Worm (Caenorhabditis elegans) whole organism, L1 larva: ENCODE measurements around the gene mnr-1.

ENCODE experiments used
- aha-1 ChIP-seq: fragments of 150-350 bp; optimal IDR thresholded peaks from 2 replicates; lab custom pipeline; 2014; ENCODE audit warnings: missing biosample characterization, missing genetic modification characterization
- alr-1 ChIP-seq: fragments of 200-800 bp; sonication (Bioruptor generic); optimal IDR thresholded peaks from 2 replicates; lab custom pipeline; 2018; ENCODE audit warnings: borderline replicate concordance, mild to moderate bottlenecking, missing genetic modification characterization, missing compliant biosample characterization
- aly-2 ChIP-seq: fragments of 150-350 bp; optimal IDR thresholded peaks from 2 replicates; lab custom pipeline; 2014; ENCODE audit warnings: missing biosample characterization, missing genetic modification characterization
- blmp-1 ChIP-seq: fragments of 150-350 bp; optimal IDR thresholded peaks from 2 replicates; lab custom pipeline; 2014; ENCODE audit warnings: missing biosample characterization, missing genetic modification characterization
- ceh-8 ChIP-seq: fragments of 200-800 bp; sonication (Bioruptor generic); optimal IDR thresholded peaks from 2 replicates; lab custom pipeline; 2018; ENCODE audit warnings: mild to moderate bottlenecking, missing genetic modification characterization, moderate library complexity, missing compliant biosample characterization
- ceh-82 ChIP-seq, 3 experiments: fragments of 150-350 bp in 1 of 3; sonication (generic microtip) in 2 of 3; optimal IDR thresholded peaks; 2 replicates each; lab custom pipeline; 2014 to 2017; ENCODE audit warnings: missing biosample characterization in 3 of 3, missing genetic modification characterization in 3 of 3
- ces-1 ChIP-seq: fragments of 150-350 bp; optimal IDR thresholded peaks from 2 replicates; lab custom pipeline; 2014; ENCODE audit warnings: missing biosample characterization, missing genetic modification reagents, missing genetic modification characterization
- dpl-1 ChIP-seq, 3 experiments: fragments of 150-350 bp in 2 of 3; sonication (generic microtip) in 1 of 3; optimal IDR thresholded peaks; 2 replicates each; lab custom pipeline; 2014 to 2017; ENCODE audit warnings: missing biosample characterization in 3 of 3, missing genetic modification characterization in 3 of 3, missing genetic modification reagents in 3 of 3
- dsc-1 ChIP-seq: sonication (generic microtip); optimal IDR thresholded peaks from 2 replicates; lab custom pipeline; 2016; ENCODE audit warnings: mild to moderate bottlenecking, missing genetic modification characterization, missing compliant biosample characterization
- efl-1 ChIP-seq, 4 experiments: fragments of 150-350 bp; optimal IDR thresholded peaks in 3 of 4; peaks in 1 of 4; 1 replicate in 1 of 4; 2 replicates in 3 of 4; lab custom pipeline; 2014; ENCODE audit warnings: missing biosample characterization in 2 of 4, missing genetic modification characterization in 2 of 4, missing genetic modification reagents in 2 of 4
- efl-3 ChIP-seq: fragments of 200-800 bp; sonication (Bioruptor generic); optimal IDR thresholded peaks from 2 replicates; lab custom pipeline; 2018; ENCODE audit warnings: mild to moderate bottlenecking, missing genetic modification characterization, missing compliant biosample characterization
- elt-2 ChIP-seq: sonication (generic microtip); optimal IDR thresholded peaks from 2 replicates; lab custom pipeline; 2016; ENCODE audit warnings: missing genetic modification characterization, mild to moderate bottlenecking, inconsistent platforms, missing compliant biosample characterization, missing genetic modification reagents
- fkh-10 ChIP-seq: sonication (generic microtip); optimal IDR thresholded peaks from 2 replicates; lab custom pipeline; 2017; ENCODE audit warnings: missing biosample characterization, missing genetic modification reagents, missing genetic modification characterization
- fkh-8 ChIP-seq: sonication (generic microtip); optimal IDR thresholded peaks from 2 replicates; lab custom pipeline; 2016; ENCODE audit warnings: mild to moderate bottlenecking, missing genetic modification characterization, missing compliant biosample characterization
- fos-1 ChIP-seq: fragments of 150-350 bp; optimal IDR thresholded peaks from 2 replicates; lab custom pipeline; 2014; ENCODE audit warnings: missing biosample characterization, missing genetic modification characterization
- hlh-4 ChIP-seq: sonication (generic microtip); optimal IDR thresholded peaks from 2 replicates; lab custom pipeline; 2016; ENCODE audit warnings: mild to moderate bottlenecking, missing genetic modification characterization, missing compliant biosample characterization
- irx-1 ChIP-seq: sonication (generic microtip); optimal IDR thresholded peaks from 2 replicates; lab custom pipeline; 2016; ENCODE audit warnings: missing genetic modification characterization, missing compliant biosample characterization
- lin-14 ChIP-seq: fragments of 200-800 bp; sonication (Bioruptor generic); optimal IDR thresholded peaks from 2 replicates; lab custom pipeline; 2018; ENCODE audit warnings: mild to moderate bottlenecking, missing genetic modification characterization, moderate library complexity, missing compliant biosample characterization
- lin-35 ChIP-seq, 2 experiments: fragments of 150-350 bp; optimal IDR thresholded peaks; 2 replicates each; lab custom pipeline; 2014; ENCODE audit warnings: missing biosample characterization in 2 of 2, missing genetic modification characterization in 2 of 2, missing genetic modification reagents in 2 of 2
- mdl-1 ChIP-seq, 2 experiments: fragments of 150-350 bp; optimal IDR thresholded peaks; 2 replicates each; lab custom pipeline; 2014 to 2017; ENCODE audit warnings: missing biosample characterization in 2 of 2, missing genetic modification characterization in 2 of 2, inconsistent platforms in 1 of 2
- mef-2 ChIP-seq: fragments of 150-350 bp; optimal IDR thresholded peaks from 2 replicates; lab custom pipeline; 2014; ENCODE audit warnings: missing biosample characterization, missing genetic modification characterization
- mep-1 ChIP-seq: fragments of 150-350 bp; optimal IDR thresholded peaks from 2 replicates; lab custom pipeline; 2014; ENCODE audit warnings: missing biosample characterization, missing genetic modification characterization
- nhr-11 ChIP-seq: fragments of 150-350 bp; optimal IDR thresholded peaks from 2 replicates; lab custom pipeline; 2014; ENCODE audit warnings: missing biosample characterization, missing genetic modification characterization
- nhr-19 ChIP-seq: fragments of 200-800 bp; sonication (Bioruptor generic); conservative IDR thresholded peaks from 2 replicates; pipeline ENCODE4 v1.3.6; 2022; ENCODE audit warnings: missing genetic modification characterization, missing compliant biosample characterization
- nhr-28 ChIP-seq: fragments of 150-350 bp; optimal IDR thresholded peaks from 2 replicates; lab custom pipeline; 2014; ENCODE audit warnings: missing biosample characterization, missing genetic modification characterization
- nhr-77 ChIP-seq: fragments of 150-350 bp; optimal IDR thresholded peaks from 2 replicates; lab custom pipeline; 2014; ENCODE audit warnings: missing biosample characterization, missing genetic modification characterization
- nhr-90 ChIP-seq: sonication (generic microtip); optimal IDR thresholded peaks from 2 replicates; lab custom pipeline; 2016; ENCODE audit warnings: mild to moderate bottlenecking, missing genetic modification characterization, missing compliant biosample characterization; ENCODE audit not compliant: poor library complexity
- pax-3 ChIP-seq: fragments of 200-800 bp; sonication (Bioruptor generic); optimal IDR thresholded peaks from 2 replicates; lab custom pipeline; 2018; ENCODE audit warnings: mild to moderate bottlenecking, missing genetic modification characterization, moderate library complexity, missing compliant biosample characterization
- pqm-1 ChIP-seq: sonication (generic microtip); optimal IDR thresholded peaks from 3 replicates; lab custom pipeline; 2017; ENCODE audit warnings: missing biosample characterization, missing genetic modification characterization
- skn-1 ChIP-seq: fragments of 150-350 bp; optimal IDR thresholded peaks from 2 replicates; lab custom pipeline; 2014; ENCODE audit warnings: missing biosample characterization, missing genetic modification characterization
- snpc-4 ChIP-seq: fragments of 150-350 bp; optimal IDR thresholded peaks from 2 replicates; lab custom pipeline; 2014; ENCODE audit warnings: missing biosample characterization, missing genetic modification characterization
- snu-23 ChIP-seq: sonication (generic microtip); optimal IDR thresholded peaks from 2 replicates; lab custom pipeline; 2016; ENCODE audit warnings: missing genetic modification characterization, missing compliant biosample characterization
- tlp-1 ChIP-seq: fragments of 150-350 bp; optimal IDR thresholded peaks from 2 replicates; lab custom pipeline; 2014; ENCODE audit warnings: missing biosample characterization, missing genetic modification characterization
- ztf-4 ChIP-seq: fragments of 150-350 bp; optimal IDR thresholded peaks from 2 replicates; lab custom pipeline; 2014; ENCODE audit warnings: missing biosample characterization, missing genetic modification characterization

Gene mnr-1

ce11 chrV:20663736-20664135, 9.3 kb downstream of the mnr-1 start:
- TF ChIP-seq blmp-1 (tag; lab: Kevin White, UChicago) (peak; percentile 74), nhr-28 (tag; lab: Kevin White, UChicago) (no peak)

ce11 chrV:20664930-20665329, 10.5 kb downstream of the mnr-1 start:
- TF ChIP-seq alr-1 (tag; lab: Kevin White, UChicago), result no peak
- TF ChIP-seq blmp-1 (tag; lab: Kevin White, UChicago), result peak; percentile 99
- no peak for TF ChIP-seq aha-1
- no peak for TF ChIP-seq snpc-4 (tag; lab: Kevin White, UChicago)
- TF ChIP-seq mep-1, result no peak
- no peak for TF ChIP-seq nhr-19 (GFP tag; lab: Robert Waterston, UW)

DNA sequence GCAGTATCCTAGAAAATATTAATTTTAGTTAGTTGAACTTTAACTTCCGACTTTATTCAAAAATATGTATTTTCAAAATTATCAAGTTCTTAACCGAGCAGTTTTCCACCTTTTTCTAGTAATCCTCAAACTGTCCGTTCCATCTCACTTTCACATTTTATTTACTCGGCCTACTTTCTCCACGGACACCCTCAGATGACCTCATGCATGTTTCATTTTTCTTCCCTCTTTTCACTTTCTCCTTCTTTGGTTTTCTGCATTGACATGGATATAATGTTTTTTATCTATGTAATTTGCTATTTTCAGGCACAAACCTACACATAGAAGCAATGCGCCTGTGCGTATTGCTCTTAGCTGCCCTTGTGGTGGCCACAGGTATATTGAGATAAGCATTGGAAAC, 12.5 kb downstream of the mnr-1 start, which contains the start of gene mlt-11:
mlt-11 (plus strand) TSS at position 301 of the 400 bp plus-strand sequence.
- peak; percentile 76 for TF ChIP-seq blmp-1 (tag; lab: Kevin White, UChicago)
- TF ChIP-seq elt-2 (tag; lab: Kevin White, UChicago), result no peak

DNA sequence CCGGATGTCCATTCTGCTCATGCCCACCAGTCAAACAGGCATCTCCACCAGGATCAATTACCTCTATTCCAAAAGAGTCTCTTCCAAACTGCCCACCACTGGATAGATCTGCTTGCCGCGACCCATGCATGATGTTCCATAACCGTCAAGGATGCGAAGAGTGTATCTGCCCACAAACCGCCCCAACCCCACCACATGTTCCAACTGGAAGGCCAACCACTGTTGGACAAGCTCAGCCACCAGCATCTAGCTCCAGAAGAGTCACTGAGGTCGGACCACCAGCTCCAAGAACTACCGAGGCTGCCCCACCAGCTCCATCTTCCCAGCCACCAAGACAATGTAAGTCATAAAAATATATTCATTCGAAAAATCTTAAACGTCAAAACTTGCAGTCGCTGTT, 16.2 kb downstream of the mnr-1 start:
- TF ChIP-seq fos-1 (tag; lab: Kevin White, UChicago), result no peak
- TF ChIP-seq efl-1 (optimal IDR thresholded peaks at IDR 0.05; lab: Kevin White, UChicago), result no peak
- TF ChIP-seq efl-1 (GFP tag; optimal IDR thresholded peaks at IDR 0.05 in 1 of 2; lab: Kevin White, UChicago), result peak in 1 of 2 experiments; percentile 73

ce11 chrV:20680189-20680588, 25.7 kb downstream of the mnr-1 start:
- TF ChIP-seq fkh-8 (tag; lab: Kevin White, UChicago), result peak; percentile 31
- no peak for TF ChIP-seq nhr-90 (tag; lab: Kevin White, UChicago)
- no peak for TF ChIP-seq mdl-1 (tag; optimal IDR thresholded peaks at IDR 0.05; lab: Kevin White, UChicago)
- no peak for TF ChIP-seq mef-2 (tag; lab: Kevin White, UChicago)

- TF ChIP-seq ceh-8 (GFP tag; lab: Kevin White, UChicago) (no peak), ztf-4 (tag; lab: Kevin White, UChicago) (no peak), skn-1 (no peak), dsc-1 (no peak), lin-14 (GFP tag; lab: Kevin White, UChicago) (no peak), aly-2 (no peak), dpl-1 (GFP tag; optimal IDR thresholded peaks at IDR 0.05; lab: Kevin White, UChicago) (no peak), lin-35 (GFP tag; optimal IDR thresholded peaks at IDR 0.05; lab: Kevin White, UChicago) (no peak), nhr-11 (no peak), pqm-1 (tag; lab: Kevin White, UChicago) (no peak), aha-1 (no peak), fkh-10 (GFP tag; lab: Kevin White, UChicago) (no peak), ces-1 (GFP tag; lab: Kevin White, UChicago) (no peak), nhr-77 (no peak), snu-23 (GFP tag; lab: Kevin White, UChicago) (no peak), efl-1 (optimal IDR thresholded peaks at IDR 0.05; lab: Kevin White, UChicago) (no peak), efl-1 (GFP tag; optimal IDR thresholded peaks at IDR 0.05 in 1 of 2; lab: Kevin White, UChicago) (no peak), hlh-4 (tag; lab: Kevin White, UChicago) (no peak)
These were observed 26.7 kb downstream of the mnr-1 start, which contains the start of gene srsx-35 for ce11 chrV:20681120-20681519. Gene srsx-35 (plus strand): TSS chrV:20681420.

ce11 chrV:20681824-20682223, 27.4 kb downstream of the mnr-1 start:
- no peak for TF ChIP-seq irx-1 (tag; lab: Kevin White, UChicago)
- TF ChIP-seq tlp-1 (tag; lab: Kevin White, UChicago), result no peak
- no peak for TF ChIP-seq ceh-82 (tag; optimal IDR thresholded peaks at IDR 0.05; lab: Kevin White, UChicago)
- peak; percentile 86 for TF ChIP-seq snpc-4 (tag; lab: Kevin White, UChicago)
- TF ChIP-seq aly-2, result no peak
- no peak for TF ChIP-seq efl-1 (optimal IDR thresholded peaks at IDR 0.05; lab: Kevin White, UChicago)
- no peak for TF ChIP-seq efl-1 (GFP tag; optimal IDR thresholded peaks at IDR 0.05 in 1 of 2; lab: Kevin White, UChicago)
- no peak for TF ChIP-seq efl-3
- TF ChIP-seq pax-3, result no peak
- no peak for TF ChIP-seq dpl-1 (GFP tag; optimal IDR thresholded peaks at IDR 0.05; lab: Kevin White, UChicago)
